Worm (Caenorhabditis elegans) whole organism, early embryonic: Measurements from ENCODE around the gene mcm-3.

Experiments
- B0310.2 ChIP-seq: sonication (generic microtip); optimal IDR thresholded peaks from 2 replicates; lab custom pipeline; 2016; ENCODE audit warnings: mild to moderate bottlenecking, missing genetic modification characterization, missing compliant biosample characterization
- F13C5.2 ChIP-seq: sonication (generic microtip); optimal IDR thresholded peaks from 2 replicates; lab custom pipeline; 2017; ENCODE audit warnings: mild to moderate bottlenecking, missing genetic modification characterization, inconsistent platforms, missing compliant biosample characterization
- aly-1 ChIP-seq: sonication (generic microtip); optimal IDR thresholded peaks from 2 replicates; lab custom pipeline; 2016; ENCODE audit warnings: missing genetic modification characterization, missing compliant biosample characterization
- ama-1 ChIP-seq: fragments of 150-350 bp; optimal IDR thresholded peaks from 2 replicates; lab custom pipeline; 2014
- ceh-13 ChIP-seq: fragments of 200-800 bp; sonication (Bioruptor generic); optimal IDR thresholded peaks from 2 replicates; lab custom pipeline; 2018; ENCODE audit warnings: mild to moderate bottlenecking, missing genetic modification characterization, missing compliant biosample characterization
- ceh-36 ChIP-seq: sonication (generic microtip); optimal IDR thresholded peaks from 2 replicates; lab custom pipeline; 2016; ENCODE audit warnings: missing genetic modification characterization, inconsistent platforms, missing compliant biosample characterization
- ets-7 ChIP-seq: sonication (generic microtip); optimal IDR thresholded peaks from 2 replicates; lab custom pipeline; 2016; ENCODE audit warnings: missing genotype, missing genetic modification characterization, missing compliant biosample characterization
- flt-1 ChIP-seq: fragments of 200-800 bp; sonication (Bioruptor generic); IDR thresholded peaks from 2 replicates; pipeline ENCODE4 v1.3.6; 2022; ENCODE audit warnings: missing genetic modification characterization, missing compliant biosample characterization
- hmbx-1 ChIP-seq: sonication (generic microtip); optimal IDR thresholded peaks from 2 replicates; lab custom pipeline; 2016; ENCODE audit warnings: mild to moderate bottlenecking, missing genetic modification characterization, missing compliant biosample characterization
- hmg-4 ChIP-seq: fragments of 200-800 bp; sonication (Bioruptor generic); optimal IDR thresholded peaks from 2 replicates; lab custom pipeline; 2018; ENCODE audit warnings: mild to moderate bottlenecking, missing genetic modification characterization, missing compliant biosample characterization
- hnd-1 ChIP-seq: sonication (generic microtip); optimal IDR thresholded peaks from 2 replicates; lab custom pipeline; 2016; ENCODE audit warnings: missing genetic modification characterization, missing compliant biosample characterization
- pes-1 ChIP-seq: fragments of 200-800 bp; sonication (Bioruptor generic); IDR thresholded peaks from 2 replicates; pipeline ENCODE4 v1.3.6; 2022; ENCODE audit warnings: missing genetic modification reagents, missing genetic modification characterization, missing compliant biosample characterization
- scrt-1 ChIP-seq: fragments of 200-800 bp; sonication (Bioruptor generic); IDR thresholded peaks from 2 replicates; pipeline ENCODE4 v1.3.6; 2022; ENCODE audit warnings: missing genetic modification characterization, missing compliant biosample characterization
- sea-1 ChIP-seq: fragments of 200-800 bp; sonication (Bioruptor generic); conservative IDR thresholded peaks from 2 replicates; pipeline ENCODE4 v1.3.6; 2022; ENCODE audit warnings: missing genetic modification characterization, missing compliant biosample characterization
- tbx-11 ChIP-seq: fragments of 200-800 bp; sonication (Bioruptor generic); IDR thresholded peaks from 2 replicates; pipeline ENCODE4 v1.3.6; 2022; ENCODE audit warnings: missing genetic modification characterization, missing compliant biosample characterization
- tbx-37 ChIP-seq: fragments of 200-800 bp; sonication (Bioruptor generic); conservative IDR thresholded peaks from 2 replicates; pipeline ENCODE4 v1.3.6; 2022; ENCODE audit warnings: missing genetic modification reagents, missing genetic modification characterization, missing compliant biosample characterization
- tra-4 ChIP-seq: sonication (generic microtip); optimal IDR thresholded peaks from 2 replicates; lab custom pipeline; 2017; ENCODE audit warnings: missing genetic modification characterization, missing compliant biosample characterization

The mcm-3 gene

ce11 chrV:15060595-15060994, 1.2 kb upstream of the mcm-3 start:
- TF ChIP-seq flt-1, result no peak
- no peak for TF ChIP-seq tbx-37 (GFP tag; lab: Robert Waterston, UW)
- no peak for TF ChIP-seq tra-4 (tag; lab: Kevin White, UChicago)
- no peak for TF ChIP-seq ets-7 (tag; lab: Kevin White, UChicago)
- no peak for TF ChIP-seq hnd-1 (tag; lab: Kevin White, UChicago)
- TF ChIP-seq hmg-4 (GFP tag; lab: Kevin White, UChicago), result no peak
- no peak for TF ChIP-seq aly-1
- TF ChIP-seq F13C5.2, result no peak
- TF ChIP-seq sea-1 (GFP tag; lab: Robert Waterston, UW), result no peak
- TF ChIP-seq B0310.2 (tag; lab: Kevin White, UChicago), result no peak
- no peak for TF ChIP-seq ceh-13 (GFP tag; lab: Kevin White, UChicago)
- TF ChIP-seq pes-1, result no peak
- TF ChIP-seq tbx-11 (GFP tag; lab: Robert Waterston, UW), result no peak
- no peak for TF ChIP-seq scrt-1 (GFP tag; lab: Robert Waterston, UW)
- no peak for TF ChIP-seq ama-1 (lab: Kevin White, UChicago)
- no peak for TF ChIP-seq ceh-36 (tag; lab: Kevin White, UChicago)
- no peak for TF ChIP-seq hmbx-1 (tag; lab: Kevin White, UChicago)

DNA sequence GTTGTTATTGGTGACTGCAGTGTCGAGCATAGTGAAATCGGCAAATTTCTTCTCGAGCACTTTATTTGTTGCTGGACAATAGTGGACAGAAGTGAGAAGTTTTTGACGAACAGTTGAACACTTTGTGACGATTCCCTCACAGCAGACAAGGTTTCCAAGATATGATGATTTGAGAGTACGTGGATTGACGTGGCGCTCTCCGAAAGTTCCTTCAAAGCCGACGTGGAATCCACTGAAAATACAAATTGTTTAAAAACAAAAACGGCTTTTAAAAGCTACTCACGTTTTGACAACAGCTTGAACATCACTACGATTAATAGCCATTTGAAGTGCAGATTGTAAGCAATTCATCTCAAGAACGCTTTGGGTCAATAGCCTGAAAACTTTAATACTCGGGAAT, 434 bp downstream of the mcm-3 start:
- TF ChIP-seq tbx-11 (GFP tag; lab: Robert Waterston, UW) (no peak), hnd-1 (tag; lab: Kevin White, UChicago) (no peak), pes-1 (no peak), tbx-37 (GFP tag; lab: Robert Waterston, UW) (no peak), hmbx-1 (tag; lab: Kevin White, UChicago) (no peak), ama-1 (lab: Kevin White, UChicago) (no peak), sea-1 (GFP tag; lab: Robert Waterston, UW) (no peak)

- no peak for TF ChIP-seq ceh-13 (GFP tag; lab: Kevin White, UChicago)
- no peak for TF ChIP-seq sea-1 (GFP tag; lab: Robert Waterston, UW)
- no peak for TF ChIP-seq tra-4 (tag; lab: Kevin White, UChicago)
- TF ChIP-seq ama-1 (lab: Kevin White, UChicago), result no peak
- no peak for TF ChIP-seq tbx-11 (GFP tag; lab: Robert Waterston, UW)
- no peak for TF ChIP-seq B0310.2 (tag; lab: Kevin White, UChicago)
- TF ChIP-seq pes-1, result no peak
- TF ChIP-seq aly-1, result no peak
- TF ChIP-seq hnd-1 (tag; lab: Kevin White, UChicago), result no peak
- TF ChIP-seq flt-1, result no peak
- no peak for TF ChIP-seq scrt-1 (GFP tag; lab: Robert Waterston, UW)
- TF ChIP-seq hmg-4 (GFP tag; lab: Kevin White, UChicago), result no peak
- TF ChIP-seq ceh-36 (tag; lab: Kevin White, UChicago), result no peak
- TF ChIP-seq ets-7 (tag; lab: Kevin White, UChicago), result no peak
Measured at ce11 chrV:15058423-15058822, 976 bp downstream of the mcm-3 start.

DNA sequence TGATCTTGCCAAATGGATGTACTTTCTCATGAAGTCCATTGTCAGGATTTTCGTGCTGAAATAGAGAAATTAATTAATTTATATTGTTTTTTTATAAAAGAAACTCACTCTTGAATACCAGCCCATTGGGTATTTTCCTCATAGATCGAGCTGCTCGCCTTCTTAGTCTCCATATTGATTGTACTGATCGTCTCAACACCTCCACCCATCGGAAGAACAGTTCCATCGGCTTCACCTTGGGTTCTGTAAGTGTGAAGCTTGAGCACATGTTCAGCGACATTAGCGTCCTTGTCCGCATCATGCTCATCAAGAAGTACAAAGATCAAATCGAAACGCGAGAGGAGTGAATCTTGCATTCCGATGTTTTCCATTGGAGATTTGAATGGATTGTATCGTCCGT, 1.7 kb downstream of the mcm-3 start:
- TF ChIP-seq hnd-1 (tag; lab: Kevin White, UChicago), result no peak
- TF ChIP-seq F13C5.2, result no peak
- no peak for TF ChIP-seq flt-1
- no peak for TF ChIP-seq hmg-4 (GFP tag; lab: Kevin White, UChicago)
- no peak for TF ChIP-seq ets-7 (tag; lab: Kevin White, UChicago)

ce11 chrV:15056346-15056839, 3.0 kb downstream of the mcm-3 start:
- no peak for TF ChIP-seq pes-1
- no peak for TF ChIP-seq tbx-37 (GFP tag; lab: Robert Waterston, UW)
- TF ChIP-seq ceh-36 (tag; lab: Kevin White, UChicago), result no peak
- no peak for TF ChIP-seq flt-1
- no peak for TF ChIP-seq F13C5.2
- no peak for TF ChIP-seq aly-1
- no peak; the same call in 1 of the 2 replicates for TF ChIP-seq sea-1 (GFP tag; lab: Robert Waterston, UW)
- TF ChIP-seq scrt-1 (GFP tag; lab: Robert Waterston, UW), result no peak
- TF ChIP-seq tbx-11 (GFP tag; lab: Robert Waterston, UW), result no peak
- TF ChIP-seq ceh-13 (GFP tag; lab: Kevin White, UChicago), result no peak
- no peak for TF ChIP-seq hnd-1 (tag; lab: Kevin White, UChicago)
- no peak for TF ChIP-seq hmg-4 (GFP tag; lab: Kevin White, UChicago)

DNA sequence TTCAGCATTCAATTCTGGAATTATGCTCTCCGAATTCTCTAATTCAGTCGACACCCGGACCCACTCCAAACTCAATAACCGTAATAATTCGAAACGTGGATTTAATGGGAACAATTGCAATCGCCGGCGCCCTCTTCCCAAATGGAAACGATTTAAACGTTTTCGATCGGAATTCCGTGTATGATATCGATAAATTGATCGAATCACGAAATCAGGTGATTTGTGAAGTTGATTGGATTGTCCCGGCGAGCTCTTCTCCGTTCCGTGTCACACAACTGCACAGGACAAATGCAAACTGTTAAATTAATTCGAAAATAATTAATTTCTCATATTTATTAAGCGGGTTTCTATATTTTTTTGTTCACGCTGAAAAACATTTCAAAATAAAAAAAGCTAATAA, 3.5 kb downstream of the mcm-3 start, which contains the start of gene C25D7.16:
C25D7.16 (plus strand) TSS at position 301 of the 400 bp plus-strand sequence.
- TF ChIP-seq ceh-13 (GFP tag; lab: Kevin White, UChicago) (no peak), B0310.2 (tag; lab: Kevin White, UChicago) (no peak), ama-1 (lab: Kevin White, UChicago) (no peak), ceh-36 (tag; lab: Kevin White, UChicago) (no peak), flt-1 (no peak), pes-1 (no peak), hnd-1 (tag; lab: Kevin White, UChicago) (no peak), F13C5.2 (no peak), hmg-4 (GFP tag; lab: Kevin White, UChicago) (no peak), tra-4 (tag; lab: Kevin White, UChicago) (no peak), tbx-37 (GFP tag; lab: Robert Waterston, UW) (no peak), tbx-11 (GFP tag; lab: Robert Waterston, UW) (no peak), scrt-1 (GFP tag; lab: Robert Waterston, UW) (no peak), ets-7 (tag; lab: Kevin White, UChicago) (no peak), hmbx-1 (tag; lab: Kevin White, UChicago) (no peak)

ce11 chrV:15054733-15055132, 4.7 kb downstream of the mcm-3 start:
- TF ChIP-seq scrt-1 (GFP tag; lab: Robert Waterston, UW) (no peak), ets-7 (tag; lab: Kevin White, UChicago) (no peak), pes-1 (no peak), F13C5.2 (no peak), tbx-37 (GFP tag; lab: Robert Waterston, UW) (no peak), flt-1 (no peak), aly-1 (no peak), tra-4 (tag; lab: Kevin White, UChicago) (no peak), ama-1 (lab: Kevin White, UChicago) (no peak), sea-1 (GFP tag; lab: Robert Waterston, UW) (no peak), hmbx-1 (tag; lab: Kevin White, UChicago) (no peak)
